Fruit fly (Drosophila melanogaster): ENCODE results near the gene Nepl15.

Nepl15 gene

dm6 chr3R:22724149-22724973 is 41.6 kb downstream of the Nepl15 start, which contains the start of gene Irp-1A (continued):
- TF ChIP-seq Scr (GFP tag; IDR thresholded peaks at IDR 0.05; ENCODE audit: partially characterized antibody) (peak; percentile 90), Hr51 (GFP tag; optimal IDR thresholded peaks at IDR 0.05) (peak; percentile 28 to 87), Kr (GFP tag; optimal IDR thresholded peaks at IDR 0.05) (no peak), en (GFP tag; optimal IDR thresholded peaks at IDR 0.05) (no peak), CG8924 (tag; optimal IDR thresholded peaks at IDR 0.05) (peak; percentile 88), Awh (GFP tag; IDR thresholded peaks at IDR 0.05) (peak; percentile 71), CG2120 (GFP tag; optimal IDR thresholded peaks at IDR 0.05) (peak; percentile 78), HmgZ (tag; optimal IDR thresholded peaks at IDR 0.05) (peak; percentile 76), CG33213 (GFP tag; optimal IDR thresholded peaks at IDR 0.05) (peak; percentile 13), amos (GFP tag; IDR thresholded peaks at IDR 0.05; ENCODE audit: partially characterized antibody) (peak; percentile 85), CG4282 (GFP tag; optimal IDR thresholded peaks at IDR 0.05) (no peak), MESR4 (GFP tag; optimal IDR thresholded peaks at IDR 0.05) (peak; percentile 62), row (GFP tag; IDR thresholded peaks at IDR 0.05) (peak; percentile 86), D (optimal IDR thresholded peaks at IDR 0.05) (no peak), D (GFP tag; optimal IDR thresholded peaks at IDR 0.05) (peak; percentile 33), hkb (optimal IDR thresholded peaks at IDR 0.05) (no peak), hkb (GFP tag; IDR thresholded peaks at IDR 0.05) (peak; percentile 77)

DNA sequence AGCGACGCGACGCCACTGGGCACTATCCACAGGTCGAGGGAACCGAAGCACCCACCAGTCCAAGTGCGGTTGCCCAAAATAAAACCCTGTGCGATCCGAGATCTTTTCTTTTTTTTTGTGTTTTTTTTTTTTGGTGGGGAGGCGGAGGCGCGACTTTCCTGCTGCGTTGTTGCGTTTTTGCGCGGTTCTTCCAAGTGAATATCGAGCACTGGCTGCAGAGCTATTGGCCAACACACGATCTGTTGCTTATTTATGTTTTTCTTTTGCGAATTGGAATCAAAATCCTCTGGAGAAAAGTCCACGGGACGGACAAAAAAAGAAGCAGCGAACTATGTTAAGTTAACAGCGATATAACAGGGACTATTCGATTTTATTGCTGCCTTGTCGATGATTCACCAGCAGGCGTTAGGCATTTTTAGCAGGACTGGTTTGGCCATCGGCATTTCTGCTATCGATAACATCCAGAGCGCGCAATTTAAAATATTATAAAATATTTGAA is 45.1 kb downstream of the Nepl15 start, which contains the start of gene wge:
wge (minus strand) TSS at position 343 of the 499 bp plus-strand sequence.
- TF ChIP-seq CG4730 (GFP tag; IDR thresholded peaks at IDR 0.05) (no peak), CG6791 (GFP tag; IDR thresholded peaks at IDR 0.05; ENCODE audit: partially characterized antibody) (peak; percentile 74), abd-A (tag; optimal IDR thresholded peaks at IDR 0.05) (peak; percentile 31), CG31388 (GFP tag; optimal IDR thresholded peaks at IDR 0.05) (no peak), CG18262 (tag; optimal IDR thresholded peaks at IDR 0.05) (peak; percentile 18), CG10267 (tag; optimal IDR thresholded peaks at IDR 0.05) (peak; percentile 30), CG11085 (GFP tag; IDR thresholded peaks at IDR 0.05) (no peak), Scr (GFP tag; IDR thresholded peaks at IDR 0.05; ENCODE audit: partially characterized antibody) (peak; percentile 64), Adf1 (GFP tag; IDR thresholded peaks at IDR 0.05) (no peak), Fer1 (GFP tag; optimal IDR thresholded peaks at IDR 0.05) (peak; percentile 16), Rx (GFP tag; IDR thresholded peaks at IDR 0.05) (no peak), CG14860 (GFP tag; IDR thresholded peaks at IDR 0.05; ENCODE audit: partially characterized antibody) (peak; percentile 8; the same call in 1 of the 3 replicates), stwl (tag; optimal IDR thresholded peaks at IDR 0.05) (peak; percentile 48), repo (GFP tag; optimal IDR thresholded peaks at IDR 0.05) (no peak), Med (GFP tag) (peak; percentile 29), CG2116 (GFP tag; optimal IDR thresholded peaks at IDR 0.05) (peak; percentile 71), MESR4 (GFP tag; optimal IDR thresholded peaks at IDR 0.05) (peak; percentile 74), insv (GFP tag; optimal IDR thresholded peaks at IDR 0.05) (no peak), p53 (GFP tag; optimal IDR thresholded peaks at IDR 0.05) (no peak), Hsf (GFP tag; optimal IDR thresholded peaks at IDR 0.05) (no peak), CG7839 (tag; optimal IDR thresholded peaks at IDR 0.05) (no peak), CG12219 (GFP tag; optimal IDR thresholded peaks at IDR 0.05) (no peak), CG6683 (GFP tag; optimal IDR thresholded peaks at IDR 0.05) (no peak), twi (tag; optimal IDR thresholded peaks at IDR 0.05) (no peak), Six4 (GFP tag; optimal IDR thresholded peaks at IDR 0.05) (no peak), Dref (GFP tag; IDR thresholded peaks at IDR 0.05) (peak; percentile 91), tap (tag; optimal IDR thresholded peaks at IDR 0.05) (no peak), Opbp (GFP tag; IDR thresholded peaks at IDR 0.05; ENCODE audit: partially characterized antibody) (peak; percentile 58; the same call in 1 of the 3 replicates), sug (tag; optimal IDR thresholded peaks at IDR 0.05) (peak; percentile 5), ase (GFP tag; IDR thresholded peaks at IDR 0.05) (no peak), trem (tag; optimal IDR thresholded peaks at IDR 0.05) (peak; percentile 51), Mrtf (GFP tag; IDR thresholded peaks at IDR 0.05) (no peak), mld (GFP tag; IDR thresholded peaks at IDR 0.05; ENCODE audit: partially characterized antibody) (peak; percentile 55; the same call in 1 of the 3 replicates)
